Worm (Caenorhabditis elegans) whole organism, L2 larva: ENCODE data around the gene oct-2.

Source experiments
- C34F6.9 ChIP-seq: fragments of 150-350 bp; optimal IDR thresholded peaks from 2 replicates; lab custom pipeline; 2014; ENCODE audit warnings: missing biosample characterization, missing genetic modification characterization
- F13H6.1 ChIP-seq: sonication (generic microtip); optimal IDR thresholded peaks from 2 replicates; lab custom pipeline; 2016; ENCODE audit warnings: missing genetic modification characterization, missing compliant biosample characterization
- R02D3.7 ChIP-seq: fragments of 150-350 bp; optimal IDR thresholded peaks from 2 replicates; lab custom pipeline; 2014; ENCODE audit warnings: missing biosample characterization, missing genetic modification characterization
- ZK546.5 ChIP-seq: sonication (generic microtip); optimal IDR thresholded peaks from 2 replicates; lab custom pipeline; 2017; ENCODE audit warnings: missing biosample characterization, missing genetic modification characterization
- alr-1 ChIP-seq: fragments of 150-350 bp; optimal IDR thresholded peaks from 2 replicates; lab custom pipeline; 2014; ENCODE audit warnings: missing biosample characterization, missing genetic modification characterization
- aly-2 ChIP-seq: fragments of 150-350 bp; optimal IDR thresholded peaks from 2 replicates; lab custom pipeline; 2014; ENCODE audit warnings: missing biosample characterization, missing genetic modification characterization
- ama-1 ChIP-seq: fragments of 150-350 bp; optimal IDR thresholded peaks from 2 replicates; lab custom pipeline; 2018; ENCODE audit warnings: inconsistent platforms
- blmp-1 ChIP-seq: sonication (generic microtip); optimal IDR thresholded peaks from 2 replicates; lab custom pipeline; 2017; ENCODE audit warnings: missing genetic modification characterization, mild to moderate bottlenecking, missing compliant biosample characterization, antibody characterized with exemption, moderate library complexity; ENCODE audit not compliant: insufficient read depth
- ceh-16 ChIP-seq: fragments of 150-350 bp; optimal IDR thresholded peaks from 2 replicates; lab custom pipeline; 2014; ENCODE audit warnings: missing biosample characterization, missing genetic modification characterization
- ceh-82 ChIP-seq: fragments of 150-350 bp; optimal IDR thresholded peaks from 2 replicates; lab custom pipeline; 2014; ENCODE audit warnings: missing biosample characterization, missing genetic modification characterization
- dmd-4 ChIP-seq: sonication (generic microtip); optimal IDR thresholded peaks from 2 replicates; lab custom pipeline; 2017; ENCODE audit warnings: missing biosample characterization, missing genetic modification characterization
- egl-27 ChIP-seq: sonication (generic microtip); optimal IDR thresholded peaks from 3 replicates; lab custom pipeline; 2017; ENCODE audit warnings: missing biosample characterization, missing genetic modification reagents, missing genetic modification characterization
- elt-1 ChIP-seq: fragments of 150-350 bp; optimal IDR thresholded peaks from 2 replicates; lab custom pipeline; 2014; ENCODE audit warnings: missing biosample characterization, missing genetic modification characterization
- elt-3 ChIP-seq: sonication (generic microtip); optimal IDR thresholded peaks from 2 replicates; lab custom pipeline; 2017; ENCODE audit warnings: missing biosample characterization, missing genetic modification characterization
- fos-1 ChIP-seq: fragments of 150-350 bp; optimal IDR thresholded peaks from 2 replicates; lab custom pipeline; 2014; ENCODE audit warnings: missing biosample characterization, missing genetic modification characterization
- gmeb-1 ChIP-seq: fragments of 150-350 bp; optimal IDR thresholded peaks from 2 replicates; lab custom pipeline; 2014; ENCODE audit warnings: missing biosample characterization, missing genetic modification characterization
- lin-11 ChIP-seq: fragments of 150-350 bp; sonication (generic microtip); optimal IDR thresholded peaks from 2 replicates; lab custom pipeline; 2014; ENCODE audit warnings: missing biosample characterization, missing genetic modification characterization, inconsistent platforms, mixed read lengths
- lin-13 ChIP-seq: fragments of 150-350 bp; optimal IDR thresholded peaks from 2 replicates; lab custom pipeline; 2014; ENCODE audit warnings: missing biosample characterization, missing genetic modification reagents, missing genetic modification characterization
- lin-39 ChIP-seq: fragments of 150-350 bp; optimal IDR thresholded peaks from 2 replicates; lab custom pipeline; 2014; ENCODE audit warnings: missing biosample characterization, missing genetic modification reagents, missing genetic modification characterization
- lsy-2 ChIP-seq, 2 experiments: fragments of 150-350 bp in 1 of 2; sonication (generic microtip) in 1 of 2; optimal IDR thresholded peaks; 2 replicates each; lab custom pipeline; 2014 to 2017; ENCODE audit warnings: missing biosample characterization in 2 of 2, missing genetic modification characterization in 2 of 2
- mab-5 ChIP-seq: fragments of 150-350 bp; optimal IDR thresholded peaks from 2 replicates; lab custom pipeline; 2014; ENCODE audit warnings: missing biosample characterization, missing genetic modification characterization
- mbf-1 ChIP-seq: sonication (generic microtip); optimal IDR thresholded peaks from 2 replicates; lab custom pipeline; 2017; ENCODE audit warnings: missing biosample characterization, missing genetic modification characterization
- nhr-12 ChIP-seq: fragments of 150-350 bp; optimal IDR thresholded peaks from 2 replicates; lab custom pipeline; 2014; ENCODE audit warnings: missing biosample characterization, missing genetic modification characterization
- nhr-129 ChIP-seq: fragments of 150-350 bp; optimal IDR thresholded peaks from 2 replicates; lab custom pipeline; 2014; ENCODE audit warnings: missing biosample characterization, missing genetic modification characterization
- nhr-21 ChIP-seq: fragments of 150-350 bp; optimal IDR thresholded peaks from 2 replicates; lab custom pipeline; 2014; ENCODE audit warnings: missing biosample characterization, missing genetic modification characterization
- nhr-25 ChIP-seq: fragments of 150-350 bp; sonication (generic microtip); optimal IDR thresholded peaks from 3 replicates; lab custom pipeline; 2014; ENCODE audit warnings: missing biosample characterization, missing genetic modification characterization
- nhr-6 ChIP-seq: fragments of 150-350 bp; optimal IDR thresholded peaks from 2 replicates; lab custom pipeline; 2014; ENCODE audit warnings: missing biosample characterization, missing genetic modification characterization
- nhr-77 ChIP-seq: fragments of 150-350 bp; optimal IDR thresholded peaks from 2 replicates; lab custom pipeline; 2014; ENCODE audit warnings: missing biosample characterization, missing genetic modification characterization
- peb-1 ChIP-seq: fragments of 150-350 bp; optimal IDR thresholded peaks from 2 replicates; lab custom pipeline; 2014; ENCODE audit warnings: missing biosample characterization, missing genetic modification characterization
- sem-4 ChIP-seq: fragments of 150-350 bp; optimal IDR thresholded peaks from 2 replicates; lab custom pipeline; 2014; ENCODE audit warnings: missing biosample characterization, missing genetic modification reagents, missing genetic modification characterization
- skn-1 ChIP-seq: sonication (generic microtip); optimal IDR thresholded peaks from 2 replicates; lab custom pipeline; 2017; ENCODE audit warnings: missing biosample characterization, missing genetic modification characterization
- sma-3 ChIP-seq: sonication (generic microtip); optimal IDR thresholded peaks from 2 replicates; lab custom pipeline; 2016; ENCODE audit warnings: missing genetic modification reagents, missing genetic modification characterization, missing compliant biosample characterization
- sma-9 ChIP-seq, 2 experiments: fragments of 150-350 bp in 1 of 2; sonication (generic microtip) in 1 of 2; optimal IDR thresholded peaks; 2 replicates each; lab custom pipeline; 2014 to 2016; ENCODE audit warnings: missing genetic modification characterization in 2 of 2, mild to moderate bottlenecking in 1 of 2, missing biosample characterization in 1 of 2, missing compliant biosample characterization in 1 of 2, missing genetic modification reagents in 1 of 2, moderate library complexity in 1 of 2
- unc-39 ChIP-seq: fragments of 150-350 bp; optimal IDR thresholded peaks from 2 replicates; lab custom pipeline; 2014; ENCODE audit warnings: missing biosample characterization, missing genetic modification characterization
- unc-55 ChIP-seq: fragments of 150-350 bp; sonication (generic microtip); optimal IDR thresholded peaks from 3 replicates; lab custom pipeline; 2014; ENCODE audit warnings: missing biosample characterization, missing genetic modification reagents, missing genetic modification characterization
- ztf-11 ChIP-seq: sonication (generic microtip); optimal IDR thresholded peaks from 2 replicates; lab custom pipeline; 2017; ENCODE audit warnings: missing biosample characterization, missing genetic modification characterization
- ztf-4 ChIP-seq: fragments of 150-350 bp; optimal IDR thresholded peaks from 2 replicates; lab custom pipeline; 2014; ENCODE audit warnings: missing biosample characterization, missing genetic modification characterization

Gene oct-2

DNA sequence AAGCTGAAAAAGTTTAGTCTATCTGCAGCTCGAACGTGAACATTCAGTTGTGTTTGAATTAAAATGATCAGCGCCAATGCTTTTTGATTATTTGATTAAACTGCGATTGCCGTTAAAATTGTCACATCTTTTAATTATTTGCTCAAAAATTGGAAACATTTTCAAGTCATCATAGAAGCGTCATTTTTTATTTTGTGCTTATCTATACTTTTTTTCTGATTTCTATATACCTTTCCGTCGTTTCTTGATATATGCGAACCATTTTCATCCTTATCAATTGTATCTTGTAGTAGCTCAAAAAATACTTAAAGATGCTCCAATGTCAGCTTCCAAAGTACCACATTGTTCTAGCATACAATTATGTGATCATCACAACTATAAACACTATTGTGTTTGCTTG lies 5.0 kb downstream of the oct-2 start:
- TF ChIP-seq elt-3 (tag; lab: Kevin White, UChicago), result no peak
- TF ChIP-seq fos-1 (tag; lab: Kevin White, UChicago), result peak; percentile 50

DNA sequence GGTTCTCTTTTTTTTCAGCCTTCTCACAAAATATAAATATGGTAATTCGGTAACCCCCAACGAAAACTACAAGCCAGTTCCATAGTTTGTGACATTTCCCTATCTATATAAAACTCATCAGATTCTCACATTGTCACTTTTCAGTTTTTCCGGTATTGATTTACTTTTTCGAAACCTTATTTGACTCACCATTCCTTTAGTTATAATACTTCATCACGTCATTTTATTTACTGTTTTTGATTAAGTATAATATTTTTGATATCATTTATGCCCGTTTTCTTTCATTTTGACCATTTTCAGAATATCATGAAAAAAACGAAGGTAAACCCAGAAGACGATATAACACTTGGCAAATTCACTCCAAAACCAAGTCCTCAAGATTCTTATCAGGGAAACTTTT lies 5.6 kb downstream of the oct-2 start, which contains the start of gene pgp-3:
TSS of gene pgp-3 (plus strand) at position 301 of the 400 bp plus-strand sequence.
- no peak for TF ChIP-seq skn-1 (tag; lab: Kevin White, UChicago)
- no peak for TF ChIP-seq nhr-25 (tag; lab: Kevin White, UChicago)
- no peak for TF ChIP-seq nhr-6 (tag; lab: Kevin White, UChicago)
- TF ChIP-seq gmeb-1 (tag; lab: Kevin White, UChicago), result no peak
- TF ChIP-seq lin-11 (tag; lab: Kevin White, UChicago), result no peak
- no peak for TF ChIP-seq R02D3.7 (tag; lab: Kevin White, UChicago)
- no peak for TF ChIP-seq nhr-129 (tag; lab: Kevin White, UChicago)
- no peak for TF ChIP-seq mbf-1 (tag; lab: Kevin White, UChicago)
- no peak for TF ChIP-seq lin-13 (GFP tag; lab: Kevin White, UChicago)
- TF ChIP-seq sma-9 (GFP tag; optimal IDR thresholded peaks at IDR 0.05; lab: Kevin White, UChicago), result no peak
- TF ChIP-seq sma-9 (tag; optimal IDR thresholded peaks at IDR 0.05; lab: Kevin White, UChicago), result no peak
- TF ChIP-seq elt-1, result no peak
- TF ChIP-seq lin-39 (tag; lab: Kevin White, UChicago), result no peak
- TF ChIP-seq ceh-16 (tag; lab: Kevin White, UChicago), result no peak
- TF ChIP-seq nhr-21 (tag; lab: Kevin White, UChicago), result no peak
- TF ChIP-seq unc-39 (tag; lab: Kevin White, UChicago), result no peak
- TF ChIP-seq alr-1 (tag; lab: Kevin White, UChicago), result no peak
- TF ChIP-seq aly-2 (tag; lab: Kevin White, UChicago), result no peak
- TF ChIP-seq nhr-77 (tag; lab: Kevin White, UChicago), result no peak
- no peak for TF ChIP-seq ztf-11
- TF ChIP-seq peb-1 (tag; lab: Kevin White, UChicago), result no peak
- TF ChIP-seq, all 48 proteins: peak for 0

DNA sequence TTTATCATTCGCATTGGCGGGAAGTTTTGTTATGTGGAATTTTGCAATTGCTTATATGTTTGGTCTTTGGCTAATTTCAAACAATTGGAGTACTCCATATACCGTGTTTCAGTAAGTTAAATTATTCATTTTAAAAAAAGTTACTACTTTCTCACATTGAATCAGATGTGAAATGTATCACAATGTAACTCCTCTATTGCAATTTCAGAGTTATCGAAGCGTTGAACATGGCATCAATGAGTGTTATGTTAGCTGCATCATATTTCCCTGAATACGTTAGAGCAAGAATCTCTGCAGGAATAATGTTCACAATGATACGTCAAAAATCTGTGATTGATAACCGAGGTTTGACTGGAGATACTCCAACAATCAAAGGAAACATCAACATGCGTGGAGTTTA lies 9.6 kb downstream of the oct-2 start:
- TF ChIP-seq mab-5 (no peak), ztf-4 (no peak), egl-27 (tag; lab: Kevin White, UChicago) (no peak), ama-1 (lab: Kevin White, UChicago) (no peak), peb-1 (tag; lab: Kevin White, UChicago) (no peak), lsy-2 (tag; optimal IDR thresholded peaks at IDR 0.05; lab: Kevin White, UChicago) (no peak), dmd-4 (tag; lab: Kevin White, UChicago) (no peak), F13H6.1 (tag; lab: Kevin White, UChicago) (no peak), nhr-12 (no peak), nhr-129 (tag; lab: Kevin White, UChicago) (no peak), fos-1 (tag; lab: Kevin White, UChicago) (no peak), sma-3 (GFP tag; lab: Kevin White, UChicago) (no peak), ceh-82 (no peak), nhr-77 (tag; lab: Kevin White, UChicago) (no peak), nhr-21 (tag; lab: Kevin White, UChicago) (no peak), unc-55 (no peak), ZK546.5 (no peak), nhr-6 (tag; lab: Kevin White, UChicago) (no peak)

DNA sequence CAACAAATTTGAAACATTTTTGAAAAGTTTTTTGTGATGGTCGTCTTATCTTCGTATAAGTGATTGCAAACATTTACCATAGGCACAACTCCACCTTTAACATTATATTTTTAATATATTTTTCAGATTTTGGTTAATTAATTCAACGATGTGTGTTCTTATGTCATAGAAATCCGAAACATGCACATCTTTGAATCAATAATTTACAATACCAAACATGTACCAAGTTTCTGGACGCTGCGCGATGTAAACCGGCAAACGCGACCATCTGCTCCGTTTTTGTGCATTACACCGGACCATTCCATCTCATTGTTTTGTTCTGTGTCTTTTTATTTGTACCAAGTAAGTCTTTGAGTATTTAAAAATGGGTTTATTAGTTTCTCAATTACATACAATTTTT lies 11.3 kb downstream of the oct-2 start, which contains the start of gene pgp-4:
TSS of gene pgp-4 (plus strand) at position 301 of the 400 bp plus-strand sequence.
- TF ChIP-seq C34F6.9, result no peak
- no peak for TF ChIP-seq sem-4 (tag; lab: Kevin White, UChicago)
- no peak for TF ChIP-seq mbf-1 (tag; lab: Kevin White, UChicago)
- TF ChIP-seq F13H6.1 (tag; lab: Kevin White, UChicago), result no peak
- no peak for TF ChIP-seq sma-9 (GFP tag; optimal IDR thresholded peaks at IDR 0.05; lab: Kevin White, UChicago)
- no peak for TF ChIP-seq sma-9 (tag; optimal IDR thresholded peaks at IDR 0.05; lab: Kevin White, UChicago)
- no peak for TF ChIP-seq blmp-1 (tag; lab: Kevin White, UChicago)
- no peak for TF ChIP-seq elt-1
- no peak for TF ChIP-seq peb-1 (tag; lab: Kevin White, UChicago)
- TF ChIP-seq lin-39 (tag; lab: Kevin White, UChicago), result no peak
- no peak for TF ChIP-seq ceh-82
- TF ChIP-seq dmd-4 (tag; lab: Kevin White, UChicago), result no peak
